Worm (Caenorhabditis elegans): ENCODE measurements around the gene acs-21.
"Not testable (repeated sequence)": the region's sequence is repeated elsewhere in the genome, so short reads cannot be mapped to it uniquely, and the experiment has no call there.

Gene acs-21

ce11 chrV:3102049-3102448 is 13.2 kb downstream of the acs-21 start, which contains the start of gene Y73C8C.4:
TSS of gene Y73C8C.4 (minus strand) at chrV:3102149.
- TF ChIP-seq unc-62 (GFP tag; optimal IDR thresholded peaks at IDR 0.05): not testable (repeated sequence)

DNA sequence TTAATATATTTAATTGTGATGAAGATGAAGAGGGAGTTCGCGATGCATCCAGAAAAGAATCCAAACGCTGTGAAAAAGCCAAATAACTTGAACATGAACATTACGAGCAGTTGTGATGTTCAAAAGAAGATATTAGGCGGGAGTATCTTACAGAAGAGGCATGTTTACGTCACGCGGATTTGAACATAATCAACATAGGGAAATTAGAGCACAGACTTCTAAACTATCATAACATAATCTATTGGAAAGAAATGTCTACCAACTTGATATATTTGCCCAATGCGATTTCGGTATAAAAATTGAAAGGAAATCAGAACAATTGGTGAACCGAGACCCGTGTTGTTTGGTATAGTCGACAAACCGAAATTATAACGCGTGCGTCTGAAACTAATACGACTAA is 15.3 kb downstream of the acs-21 start, which contains the start of gene str-66:
Gene str-66 (minus strand): TSS at position 101 of the 400 bp plus-strand sequence.
- no peak for TF ChIP-seq unc-62 (GFP tag; optimal IDR thresholded peaks at IDR 0.05)

DNA sequence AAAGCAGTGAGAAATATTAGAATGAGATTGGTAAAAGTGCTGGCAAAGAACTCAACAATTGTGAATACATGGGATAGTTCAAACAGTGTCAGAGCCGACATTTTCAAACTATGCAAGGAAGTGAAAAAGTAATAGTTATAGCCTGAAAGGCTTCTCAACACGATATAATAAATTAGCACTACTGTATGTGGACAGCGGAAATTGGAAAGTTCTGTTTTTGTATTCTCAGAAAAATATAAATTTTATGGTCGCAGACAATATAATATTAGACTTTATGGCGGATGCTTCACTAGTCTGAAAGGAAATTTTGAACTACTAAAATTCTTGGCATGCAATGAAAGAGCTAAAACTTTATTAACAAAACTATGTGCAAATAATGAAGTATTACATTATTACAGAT is 16.9 kb downstream of the acs-21 start, which contains the start of gene str-69:
Gene str-69 (minus strand): TSS at position 101 of the 400 bp plus-strand sequence.
- TF ChIP-seq unc-62 (GFP tag; optimal IDR thresholded peaks at IDR 0.05): no peak

ce11 chrV:3106785-3107184 is 17.9 kb downstream of the acs-21 start:
- TF ChIP-seq unc-62 (GFP tag; optimal IDR thresholded peaks at IDR 0.05): no peak

DNA sequence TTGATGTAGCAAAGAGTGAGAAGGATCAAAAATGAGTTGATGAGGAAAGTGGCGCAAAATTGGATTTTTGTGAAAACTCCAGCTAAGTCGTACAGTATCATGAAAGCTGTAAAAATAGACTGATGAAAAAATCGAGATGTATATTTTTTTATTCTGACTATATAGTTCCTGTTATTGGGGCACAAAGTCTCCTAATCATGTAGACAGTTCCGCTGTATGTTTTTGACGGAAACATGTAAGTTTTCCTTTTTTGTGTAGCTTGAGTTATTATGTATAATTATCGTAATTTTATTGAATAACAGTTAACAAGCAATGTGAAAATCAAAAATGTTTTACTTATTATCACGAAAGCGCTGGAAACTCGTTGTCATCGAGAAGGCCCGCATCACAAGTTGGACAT is 18.6 kb downstream of the acs-21 start, which contains the start of gene str-68:
Gene str-68 (minus strand): TSS at position 101 of the 400 bp plus-strand sequence.
- no peak for TF ChIP-seq unc-62 (GFP tag; optimal IDR thresholded peaks at IDR 0.05)

ce11 chrV:3112198-3112597 is 23.3 kb downstream of the acs-21 start:
- TF ChIP-seq unc-62 (GFP tag; optimal IDR thresholded peaks at IDR 0.05): no peak

ce11 chrV:3113751-3114150 is 24.9 kb downstream of the acs-21 start, which contains the start of gene Y73C8C.8:
TSS of gene Y73C8C.8 (minus strand) at chrV:3113851.
- no peak for TF ChIP-seq unc-62 (GFP tag; optimal IDR thresholded peaks at IDR 0.05)

DNA sequence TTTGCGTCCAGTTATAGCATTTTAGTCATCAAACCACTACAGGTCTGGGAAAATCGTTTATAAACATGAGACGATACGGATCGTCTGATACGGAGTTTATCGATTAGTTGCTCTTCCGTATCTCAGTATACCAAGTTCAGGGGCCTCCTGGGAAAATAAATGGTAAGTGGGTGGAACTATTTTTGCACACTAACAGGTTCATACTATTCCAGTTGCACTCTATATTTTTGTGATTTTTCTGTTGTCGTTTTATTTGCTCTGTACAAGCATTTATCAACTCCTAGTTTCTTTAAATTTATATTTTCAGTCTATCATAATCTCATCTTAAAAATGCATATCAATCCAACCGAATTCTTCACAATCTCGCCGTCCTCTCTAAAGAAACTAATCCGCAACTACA is 26.1 kb downstream of the acs-21 start, which contains the start of gene Y73C8C.3:
Gene Y73C8C.3 (plus strand): TSS at position 301 of the 400 bp plus-strand sequence.
- TF ChIP-seq unc-62 (GFP tag; optimal IDR thresholded peaks at IDR 0.05): no peak

DNA sequence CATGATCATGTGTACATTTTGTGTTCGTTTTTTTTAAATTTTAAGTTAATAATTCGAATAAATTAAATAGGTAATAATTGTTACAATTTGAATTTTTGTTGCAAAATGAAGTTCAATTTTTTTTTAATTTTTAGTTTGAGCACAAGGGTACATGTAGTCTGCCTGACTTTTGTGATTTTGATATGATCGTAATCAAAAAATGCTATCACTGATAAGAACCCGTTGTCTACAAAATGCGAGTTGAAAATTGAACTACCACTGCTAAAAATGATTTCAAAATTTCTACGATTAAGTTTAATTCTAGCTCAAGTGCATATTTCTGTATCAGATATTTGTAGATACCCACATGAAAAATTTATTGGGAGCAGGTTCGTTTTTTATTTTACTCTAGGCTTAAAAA is 29.3 kb downstream of the acs-21 start, which contains the start of gene clec-210:
Gene clec-210 (plus strand): TSS at position 211 of the 400 bp plus-strand sequence.
- TF ChIP-seq unc-62 (GFP tag; optimal IDR thresholded peaks at IDR 0.05): no peak

- no peak for TF ChIP-seq unc-62 (GFP tag; optimal IDR thresholded peaks at IDR 0.05)
Observed at ce11 chrV:3119185-3119584, 30.3 kb downstream of the acs-21 start.

DNA sequence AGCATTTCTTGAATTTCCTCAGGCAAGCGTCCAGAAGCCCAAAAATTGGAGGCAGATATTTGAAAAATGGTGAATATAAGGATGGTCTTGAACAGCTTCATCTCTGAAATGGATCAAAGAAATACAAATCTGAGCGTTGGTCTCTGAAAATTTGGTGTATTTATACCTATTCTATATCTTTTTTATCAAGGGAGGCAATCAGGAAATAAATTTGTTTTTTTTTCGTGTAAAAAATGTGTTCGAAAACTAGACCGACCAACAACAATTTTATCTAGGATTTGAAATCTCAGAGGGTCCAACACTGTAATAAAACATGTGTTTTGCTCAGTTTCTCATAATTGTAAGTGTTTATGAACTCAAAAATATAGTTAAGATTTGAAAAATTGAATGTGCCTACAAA is 32.9 kb downstream of the acs-21 start, which contains the start of gene srt-56:
Gene srt-56 (minus strand): TSS at position 101 of the 400 bp plus-strand sequence.
- no peak for TF ChIP-seq unc-62 (GFP tag; optimal IDR thresholded peaks at IDR 0.05)

DNA sequence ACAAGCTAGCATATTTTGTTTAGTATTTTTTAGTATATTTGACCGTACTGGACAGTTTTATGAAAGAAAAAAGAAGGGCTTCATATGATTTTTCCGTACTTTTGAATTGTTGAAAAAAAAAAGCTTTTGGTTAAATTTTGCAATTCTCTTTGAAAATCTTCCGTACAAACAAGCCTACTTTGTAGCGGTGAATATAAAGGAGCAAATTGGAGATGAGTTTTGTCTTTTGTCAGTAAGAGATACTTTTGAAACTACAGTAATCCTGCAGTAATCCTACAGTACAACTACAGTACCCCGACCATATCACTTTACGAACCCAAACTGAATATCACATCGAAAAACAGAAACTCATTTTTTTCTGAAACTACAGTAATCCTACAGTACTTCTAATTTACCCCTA is 33.5 kb downstream of the acs-21 start:
- no peak for TF ChIP-seq unc-62 (GFP tag; optimal IDR thresholded peaks at IDR 0.05)

- TF ChIP-seq unc-62 (GFP tag; optimal IDR thresholded peaks at IDR 0.05): no peak
Observed at ce11 chrV:3124912-3125311, 36.0 kb downstream of the acs-21 start, which contains the start of gene Y73C8C.12. TSS of gene Y73C8C.12 (plus strand) at chrV:3125212.

DNA sequence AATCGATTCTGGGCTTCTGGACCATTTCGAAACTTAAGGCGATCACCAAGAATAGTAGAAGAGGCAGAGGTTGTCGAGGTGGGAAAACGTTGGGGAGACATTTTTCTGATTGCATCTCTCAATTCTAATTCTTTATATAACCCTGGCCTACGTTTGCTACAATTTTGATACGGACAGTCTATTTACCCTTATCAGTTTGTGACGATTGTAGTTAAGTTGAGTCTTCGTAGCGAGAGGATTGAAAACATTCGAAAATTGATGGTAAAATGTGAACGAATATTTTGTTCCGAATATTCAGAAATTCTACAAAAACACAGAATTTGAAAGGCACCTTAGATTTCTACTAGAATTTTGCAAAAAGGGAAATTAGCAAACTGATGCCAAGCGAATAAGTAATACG is 38.8 kb downstream of the acs-21 start, which contains the start of gene Y73C8C.10:
Gene Y73C8C.10 (minus strand): TSS at position 101 of the 400 bp plus-strand sequence.
- no peak for TF ChIP-seq unc-62 (GFP tag; optimal IDR thresholded peaks at IDR 0.05)

- TF ChIP-seq unc-62 (GFP tag; optimal IDR thresholded peaks at IDR 0.05): no peak
Observed at ce11 chrV:3128803-3129202, 39.9 kb downstream of the acs-21 start, which contains the start of gene tat-6. TSS of gene tat-6 (plus strand) at chrV:3129103.

DNA sequence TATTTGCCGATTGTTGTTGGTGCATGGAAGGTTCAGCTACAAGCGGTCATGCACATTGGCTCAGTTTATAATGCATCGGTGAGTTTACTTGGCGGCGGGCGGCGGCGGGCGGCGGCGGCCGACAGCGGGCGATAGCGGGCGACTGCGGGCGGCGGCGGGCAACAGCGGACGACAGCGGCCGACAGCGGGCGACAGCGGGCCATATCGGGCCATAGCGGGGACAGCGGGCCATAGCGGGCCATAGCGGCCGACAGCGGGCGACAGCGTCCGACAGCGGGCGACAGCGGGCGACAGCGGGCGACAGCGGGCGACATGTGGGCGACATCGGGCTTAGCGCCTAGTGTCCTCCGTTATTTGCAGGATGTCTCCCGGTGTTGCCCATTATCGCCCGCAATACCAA is 43.2 kb downstream of the acs-21 start:
- no peak for TF ChIP-seq unc-62 (GFP tag; optimal IDR thresholded peaks at IDR 0.05)

DNA sequence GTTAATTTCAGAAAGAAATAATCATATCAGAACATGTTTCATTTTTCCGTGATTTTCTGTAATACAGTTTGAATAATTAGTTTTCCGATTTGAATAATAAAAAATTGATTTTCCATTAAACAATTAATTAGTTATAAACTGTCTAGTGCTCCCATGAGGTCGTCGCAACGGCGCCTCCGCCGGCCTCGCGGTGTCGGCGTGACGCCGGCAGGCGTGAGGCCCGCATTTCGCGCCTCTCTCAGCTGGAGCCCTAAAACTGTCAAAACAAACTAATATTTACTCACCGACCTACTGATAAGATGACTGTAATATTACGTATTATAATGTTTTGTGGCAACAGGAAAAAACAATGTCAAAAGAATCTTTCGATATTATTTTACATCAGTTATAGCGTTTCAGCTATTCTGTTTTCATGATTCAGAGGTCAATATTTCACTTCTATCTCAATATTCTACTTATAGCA is 44.5 kb downstream of the acs-21 start, which contains the start of gene F02C9.2:
Gene F02C9.2 (plus strand): TSS at position 413 of the 463 bp plus-strand sequence.
- no peak for TF ChIP-seq unc-62 (GFP tag; optimal IDR thresholded peaks at IDR 0.05)

Measured in whole organism, dauer.